Fruit fly (Drosophila melanogaster): ENCODE results near the gene Dpck.

The Dpck gene

dm6 chr3R:7129280-7130069 lies 47.5 kb downstream of the Dpck start, which contains the start of gene CG31248:
TSS of gene CG31248 (plus strand) at chr3R:7129320.
- TF ChIP-seq CG34376 (GFP tag; optimal IDR thresholded peaks at IDR 0.05): peak; percentile 89
- no peak for TF ChIP-seq CG18476 (GFP tag; optimal IDR thresholded peaks at IDR 0.05)
- peak; percentile 63; the same call in 2 of the 3 replicates for TF ChIP-seq CG7963 (GFP tag; IDR thresholded peaks at IDR 0.05; ENCODE audit: partially characterized antibody)
- TF ChIP-seq Med (GFP tag): peak; percentile 88
- no peak for TF ChIP-seq Elba2 (GFP tag; optimal IDR thresholded peaks at IDR 0.05)
- TF ChIP-seq CG12942 (GFP tag; optimal IDR thresholded peaks at IDR 0.05): no peak
- TF ChIP-seq CG17361 (GFP tag; IDR thresholded peaks at IDR 0.05): 0 out of 3 replicates have a peak, but pooled peaks have one; percentile 9
- no peak for TF ChIP-seq CG3726 (GFP tag; IDR thresholded peaks at IDR 0.05)
- TF ChIP-seq Hsf (GFP tag; optimal IDR thresholded peaks at IDR 0.05): no peak
- TF ChIP-seq sd (tag; optimal IDR thresholded peaks at IDR 0.05): peak; percentile 69
- no peak for TF ChIP-seq CG11247 (GFP tag; IDR thresholded peaks at IDR 0.05)
- peak; percentile 21 for TF ChIP-seq CG3281 (GFP tag; optimal IDR thresholded peaks at IDR 0.05)
- TF ChIP-seq CG10209 (GFP tag; optimal IDR thresholded peaks at IDR 0.05): peak; percentile 15
- no peak for TF ChIP-seq CG11695 (GFP tag; IDR thresholded peaks at IDR 0.05)
- TF ChIP-seq CG13287 (GFP tag; IDR thresholded peaks at IDR 0.05; ENCODE audit: partially characterized antibody): peak; percentile 40; the same call in 1 of the 2 replicates
- no peak for TF ChIP-seq CG7271 (tag; optimal IDR thresholded peaks at IDR 0.05)
- peak; percentile 57; the same call in 2 of the 4 replicates for TF ChIP-seq Dll (GFP tag; IDR thresholded peaks at IDR 0.05; ENCODE audit: partially characterized antibody)
- peak; percentile 22 for TF ChIP-seq CG12769 (tag; optimal IDR thresholded peaks at IDR 0.05)
- TF ChIP-seq MBD-R2 (GFP tag; IDR thresholded peaks at IDR 0.05): peak; percentile 13; the same call in 1 of the 2 replicates
- TF ChIP-seq CG18599 (GFP tag; optimal IDR thresholded peaks at IDR 0.05): no peak
- no peak for TF ChIP-seq chif (GFP tag; optimal IDR thresholded peaks at IDR 0.05)
- peak; percentile 99 for TF ChIP-seq Bdp1 (GFP tag; optimal IDR thresholded peaks at IDR 0.05)
- TF ChIP-seq pzg (GFP tag; optimal IDR thresholded peaks at IDR 0.05): no peak
- TF ChIP-seq tio (GFP tag; optimal IDR thresholded peaks at IDR 0.05): no peak
- no peak for TF ChIP-seq CG14014 (GFP tag; IDR thresholded peaks at IDR 0.05)
- TF ChIP-seq grn (GFP tag; optimal IDR thresholded peaks at IDR 0.05): peak; percentile 83
- no peak for TF ChIP-seq sim (GFP tag; IDR thresholded peaks at IDR 0.05)
- no peak for TF ChIP-seq ken (GFP tag; IDR thresholded peaks at IDR 0.05)
- peak; percentile 17 for TF ChIP-seq CG12659 (GFP tag; optimal IDR thresholded peaks at IDR 0.05)
- TF ChIP-seq CG30431 (GFP tag; optimal IDR thresholded peaks at IDR 0.05): no peak
- peak; percentile 33; the same call in 1 of the 2 replicates for TF ChIP-seq sna (GFP tag; IDR thresholded peaks at IDR 0.05; ENCODE audit: partially characterized antibody)
- peak; percentile 63; the same call in 1 of the 3 replicates for TF ChIP-seq CG34224 (GFP tag; IDR thresholded peaks at IDR 0.05; ENCODE audit: partially characterized antibody)
- TF ChIP-seq schlank (tag; optimal IDR thresholded peaks at IDR 0.05): no peak
- no peak for TF ChIP-seq zf30C (GFP tag; optimal IDR thresholded peaks at IDR 0.05)
- TF ChIP-seq CG8359 (GFP tag; optimal IDR thresholded peaks at IDR 0.05; ENCODE audit: borderline replicate concordance): no peak
- TF ChIP-seq insv (GFP tag; optimal IDR thresholded peaks at IDR 0.05): no peak
- TF ChIP-seq PHDP (tag; optimal IDR thresholded peaks at IDR 0.05): no peak
- no peak for TF ChIP-seq CG10147 (GFP tag; optimal IDR thresholded peaks at IDR 0.05)
- no peak for TF ChIP-seq CG13775 (GFP tag; optimal IDR thresholded peaks at IDR 0.05)
- TF ChIP-seq CG14860 (GFP tag; IDR thresholded peaks at IDR 0.05; ENCODE audit: partially characterized antibody): peak; percentile 80
- peak; percentile 77 for TF ChIP-seq nerfin-2 (GFP tag; IDR thresholded peaks at IDR 0.05; ENCODE audit: partially characterized antibody)
- TF ChIP-seq CG16813 (GFP tag; IDR thresholded peaks at IDR 0.05; ENCODE audit: partially characterized antibody): peak; percentile 84
- TF ChIP-seq cas (GFP tag; IDR thresholded peaks at IDR 0.05): no peak
- TF ChIP-seq Lim3 (GFP tag; IDR thresholded peaks at IDR 0.05): no peak
- TF ChIP-seq eve (GFP tag; optimal IDR thresholded peaks at IDR 0.05): no peak
- peak; percentile 69 for TF ChIP-seq Scr (GFP tag; IDR thresholded peaks at IDR 0.05; ENCODE audit: partially characterized antibody)
- TF ChIP-seq mirr (GFP tag; optimal IDR thresholded peaks at IDR 0.05): peak; percentile 28

All from whole organism, embryonic.